Fruit fly (Drosophila melanogaster) whole organism, embryonic: Measurements from ENCODE around the gene CG10663.
A peak's percentile ranks its signal among the peaks of the same experiment; 100 is the strongest.

Source experiments
- BEAF-32 ChIP-seq: fragments of 200-800 bp; sonication (Bioruptor generic); optimal IDR thresholded peaks from 3 replicates; lab custom pipeline; 2017; ENCODE audit warnings: missing biosample characterization, missing genetic modification characterization, mild to moderate bottlenecking, moderate library complexity, missing genetic modification reagents
- CG10462 ChIP-seq: fragments of 200-800 bp; sonication (Bioruptor generic); optimal IDR thresholded peaks from 2 replicates; lab custom pipeline; 2016; ENCODE audit warnings: missing biosample characterization, missing genetic modification characterization
- CG10654 ChIP-seq: fragments of 200-800 bp; sonication (Bioruptor generic); optimal IDR thresholded peaks from 2 replicates; lab custom pipeline; 2016; ENCODE audit warnings: missing biosample characterization, missing genetic modification characterization
- CG11456 ChIP-seq: fragments of 200-800 bp; sonication (Bioruptor generic); IDR thresholded peaks from 3 replicates; pipeline ENCODE4 v1.3.6; 2022; ENCODE audit warnings: missing biosample characterization, missing genetic modification characterization
- CG12391 ChIP-seq: fragments of 200-800 bp; sonication (Bioruptor generic); optimal IDR thresholded peaks from 3 replicates; lab custom pipeline; 2018; ENCODE audit warnings: missing biosample characterization, mild to moderate bottlenecking, missing genetic modification characterization, moderate library complexity
- CG12659 ChIP-seq: fragments of 200-800 bp; sonication (Bioruptor generic); optimal IDR thresholded peaks from 3 replicates; lab custom pipeline; 2017; ENCODE audit warnings: mild to moderate bottlenecking, missing biosample characterization, missing genetic modification reagents, missing genetic modification characterization
- CG13775 ChIP-seq: fragments of 200-800 bp; sonication (Bioruptor generic); optimal IDR thresholded peaks from 3 replicates; lab custom pipeline; 2017; ENCODE audit warnings: missing biosample characterization, mild to moderate bottlenecking, missing genetic modification characterization
- CG14667 ChIP-seq: fragments of 200-800 bp; sonication (Bioruptor generic); IDR thresholded peaks from 2 replicates; pipeline ENCODE4 v1.3.6; 2022; ENCODE audit warnings: missing biosample characterization, missing genetic modification characterization
- CG15073 ChIP-seq: fragments of 200-800 bp; sonication (Bioruptor generic); optimal IDR thresholded peaks from 2 replicates; lab custom pipeline; 2016; ENCODE audit warnings: missing biosample characterization, missing genetic modification characterization
- CG16813 ChIP-seq: fragments of 200-800 bp; sonication (Bioruptor generic); IDR thresholded peaks from 3 replicates; pipeline ENCODE4 v1.3.6; 2022; ENCODE audit warnings: missing biosample characterization, missing genetic modification characterization; ENCODE audit not compliant: partially characterized antibody
- CG17328 ChIP-seq: fragments of 200-800 bp; sonication (Bioruptor generic); IDR thresholded peaks from 2 replicates; pipeline ENCODE4 v1.3.6; 2022; ENCODE audit warnings: missing biosample characterization, missing genetic modification characterization
- CG18262 ChIP-seq: fragments of 200-800 bp; optimal IDR thresholded peaks from 3 replicates; lab custom pipeline; 2019; ENCODE audit warnings: missing biosample characterization, mild to moderate bottlenecking, missing genetic modification characterization, moderate library complexity
- CG2120 ChIP-seq: fragments of 200-800 bp; sonication (Bioruptor generic); optimal IDR thresholded peaks from 3 replicates; lab custom pipeline; 2016; ENCODE audit warnings: missing biosample characterization, missing genetic modification characterization
- CG2199 ChIP-seq: fragments of 200-800 bp; sonication (Bioruptor generic); IDR thresholded peaks from 3 replicates; pipeline ENCODE4 v1.3.6; 2022; ENCODE audit warnings: missing biosample characterization, missing genetic modification characterization
- CG31365 ChIP-seq: fragments of 200-800 bp; sonication (Bioruptor generic); optimal IDR thresholded peaks from 2 replicates; lab custom pipeline; 2018; ENCODE audit warnings: missing biosample characterization, mild to moderate bottlenecking, missing genetic modification characterization
- CG3847 ChIP-seq: fragments of 200-800 bp; sonication (Bioruptor generic); IDR thresholded peaks from 2 replicates; pipeline ENCODE4 v1.3.6; 2022; ENCODE audit warnings: missing biosample characterization, missing genetic modification characterization
- CG4424 ChIP-seq: fragments of 200-800 bp; sonication (Bioruptor generic); optimal IDR thresholded peaks from 3 replicates; lab custom pipeline; 2016; ENCODE audit warnings: missing biosample characterization, missing genetic modification characterization
- CG6272 ChIP-seq: fragments of 200-800 bp; sonication (Bioruptor generic); IDR thresholded peaks from 2 replicates; pipeline ENCODE4 v1.3.6; 2022; ENCODE audit warnings: missing biosample characterization, missing genetic modification characterization
- CG6654 ChIP-seq: fragments of 200-800 bp; sonication (Bioruptor generic); optimal IDR thresholded peaks from 2 replicates; lab custom pipeline; 2017; ENCODE audit warnings: missing biosample characterization, mild to moderate bottlenecking, missing genetic modification characterization
- CG7357 ChIP-seq: fragments of 200-800 bp; sonication (Bioruptor generic); IDR thresholded peaks from 3 replicates; pipeline ENCODE4 v1.3.6; 2022; ENCODE audit warnings: missing biosample characterization, missing genetic modification characterization
- CG7963 ChIP-seq: fragments of 200-800 bp; sonication (Bioruptor generic); IDR thresholded peaks from 3 replicates; pipeline ENCODE4 v1.3.6; 2022; ENCODE audit warnings: missing biosample characterization, missing genetic modification characterization; ENCODE audit not compliant: partially characterized antibody
- CG7987 ChIP-seq: fragments of 200-800 bp; sonication (Bioruptor generic); optimal IDR thresholded peaks from 2 replicates; lab custom pipeline; 2018; ENCODE audit warnings: missing biosample characterization, mild to moderate bottlenecking, missing genetic modification characterization, moderate library complexity
- CHES-1-like ChIP-seq: fragments of 200-800 bp; sonication (Bioruptor generic); optimal IDR thresholded peaks from 2 replicates; lab custom pipeline; 2016; ENCODE audit warnings: missing biosample characterization, missing genetic modification characterization
- CTCF ChIP-seq: fragments of 200-800 bp; sonication (Bioruptor generic); optimal IDR thresholded peaks from 2 replicates; lab custom pipeline; 2017; ENCODE audit warnings: missing biosample characterization, mild to moderate bottlenecking, missing genetic modification characterization, moderate library complexity
- D19A ChIP-seq: fragments of 200-800 bp; optimal IDR thresholded peaks from 3 replicates; lab custom pipeline; 2019; ENCODE audit warnings: missing biosample characterization, mild to moderate bottlenecking, missing genetic modification characterization, moderate library complexity
- Drgx ChIP-seq: fragments of 200-800 bp; sonication (Bioruptor generic); IDR thresholded peaks from 2 replicates; pipeline ENCODE4 v1.3.6; 2022; ENCODE audit warnings: missing biosample characterization, missing genetic modification characterization
- Ets65A ChIP-seq: fragments of 200-800 bp; sonication (Bioruptor generic); peaks from one replicate; lab custom pipeline; 2016; ENCODE audit warnings: missing biosample characterization, missing genetic modification characterization
- Ets97D ChIP-seq: fragments of 200-800 bp; sonication (Bioruptor generic); optimal IDR thresholded peaks from 3 replicates; lab custom pipeline; 2016; ENCODE audit warnings: missing biosample characterization, missing genetic modification characterization
- Hmx ChIP-seq: fragments of 200-800 bp; sonication (Bioruptor generic); optimal IDR thresholded peaks from 2 replicates; lab custom pipeline; 2016; ENCODE audit warnings: missing biosample characterization, missing genetic modification characterization
- Med ChIP-seq: fragments of 200-800 bp; sonication (Bioruptor generic); peaks from one replicate; lab custom pipeline; 2016; ENCODE audit warnings: missing biosample characterization, missing genetic modification characterization, mild to moderate bottlenecking, inconsistent platforms, moderate library complexity
- Mrtf ChIP-seq: fragments of 200-800 bp; sonication (Bioruptor generic); IDR thresholded peaks from 3 replicates; pipeline ENCODE4 v1.3.6; 2022; ENCODE audit warnings: missing biosample characterization, missing genetic modification characterization
- Ptx1 ChIP-seq: fragments of 200-800 bp; sonication (Bioruptor generic); IDR thresholded peaks from 2 replicates; pipeline ENCODE4 v1.3.6; 2022; ENCODE audit warnings: missing biosample characterization, missing genetic modification characterization
- Ravus ChIP-seq: fragments of 200-800 bp; sonication (Bioruptor generic); IDR thresholded peaks from 2 replicates; pipeline ENCODE4 v1.3.6; 2022; ENCODE audit warnings: missing biosample characterization, missing genetic modification characterization
- Rfx ChIP-seq: fragments of 200-800 bp; sonication (Bioruptor generic); IDR thresholded peaks from 2 replicates; pipeline ENCODE4 v1.3.6; 2022; ENCODE audit warnings: missing biosample characterization, missing genetic modification characterization
- Sox100B ChIP-seq: fragments of 200-800 bp; sonication (Bioruptor generic); optimal IDR thresholded peaks from 3 replicates; lab custom pipeline; 2018; ENCODE audit warnings: missing biosample characterization, mild to moderate bottlenecking, missing genetic modification characterization
- amos ChIP-seq: fragments of 200-800 bp; sonication (Bioruptor generic); IDR thresholded peaks from 2 replicates; pipeline ENCODE4 v1.3.6; 2022; ENCODE audit warnings: missing biosample characterization, missing genetic modification characterization; ENCODE audit not compliant: partially characterized antibody
- cad ChIP-seq: fragments of >200 bp; optimal IDR thresholded peaks from 2 replicates; lab custom pipeline; 2017; ENCODE audit warnings: missing biosample characterization, missing genetic modification characterization
- ftz-f1 ChIP-seq: fragments of 200-800 bp; sonication (Bioruptor generic); optimal IDR thresholded peaks from 2 replicates; lab custom pipeline; 2016; ENCODE audit warnings: missing biosample characterization, missing genetic modification characterization
- hth ChIP-seq: fragments of >200 bp; optimal IDR thresholded peaks from 2 replicates; lab custom pipeline; 2017; ENCODE audit warnings: inconsistent platforms
- inv ChIP-seq: fragments of 200-800 bp; sonication (Bioruptor generic); IDR thresholded peaks from 2 replicates; pipeline ENCODE4 v1.3.6; 2022; ENCODE audit warnings: missing biosample characterization, missing genetic modification characterization; ENCODE audit not compliant: partially characterized antibody
- knrl ChIP-seq: fragments of 200-800 bp; sonication (Bioruptor generic); IDR thresholded peaks from 3 replicates; pipeline ENCODE4 v1.3.6; 2022; ENCODE audit warnings: missing biosample characterization, missing genetic modification characterization; ENCODE audit not compliant: partially characterized antibody
- nau ChIP-seq: fragments of 200-800 bp; sonication (Bioruptor generic); optimal IDR thresholded peaks from 3 replicates; lab custom pipeline; 2017; ENCODE audit warnings: missing biosample characterization, mild to moderate bottlenecking, missing genetic modification characterization, missing genetic modification reagents
- peb ChIP-seq: fragments of 200-800 bp; sonication (Bioruptor generic); IDR thresholded peaks from 2 replicates; pipeline ENCODE4 v1.3.6; 2022; ENCODE audit warnings: missing biosample characterization, missing genetic modification characterization
- prd ChIP-seq, 3 experiments: fragments of >200 bp in 2 of 3; fragments of 200-800 bp in 1 of 3; sonication (Bioruptor generic) in 1 of 3; optimal IDR thresholded peaks in 2 of 3; IDR thresholded peaks in 1 of 3; 2 replicates in 2 of 3; 3 replicates in 1 of 3; pipeline versions ENCODE4 v1.3.6 to Lab custom; 2017 to 2022; ENCODE audit warnings: missing biosample characterization in 1 of 3, missing genetic modification characterization in 1 of 3
- pros ChIP-seq: fragments of 200-800 bp; sonication (Bioruptor generic); optimal IDR thresholded peaks from 3 replicates; lab custom pipeline; 2019; ENCODE audit warnings: missing biosample characterization, mild to moderate bottlenecking, missing genetic modification characterization, moderate library complexity
- psq ChIP-seq: fragments of 200-800 bp; sonication (Bioruptor generic); optimal IDR thresholded peaks from 2 replicates; lab custom pipeline; 2017; ENCODE audit warnings: missing biosample characterization, missing genetic modification characterization
- repo ChIP-seq: fragments of 200-800 bp; sonication (Bioruptor generic); optimal IDR thresholded peaks from 2 replicates; lab custom pipeline; 2016; ENCODE audit warnings: missing biosample characterization, missing genetic modification characterization
- sima ChIP-seq: fragments of 200-800 bp; sonication (Bioruptor generic); optimal IDR thresholded peaks from 2 replicates; lab custom pipeline; 2016; ENCODE audit warnings: missing biosample characterization, missing genetic modification characterization
- stwl ChIP-seq: fragments of 200-800 bp; sonication (Bioruptor generic); optimal IDR thresholded peaks from 3 replicates; lab custom pipeline; 2018; ENCODE audit warnings: missing biosample characterization, mild to moderate bottlenecking, missing genetic modification characterization, moderate library complexity
- tap ChIP-seq: fragments of 200-800 bp; optimal IDR thresholded peaks from 3 replicates; lab custom pipeline; 2019; ENCODE audit warnings: missing biosample characterization, mild to moderate bottlenecking, missing genetic modification characterization, moderate library complexity
- zen2 ChIP-seq: fragments of 200-800 bp; sonication (Bioruptor generic); IDR thresholded peaks from 3 replicates; pipeline ENCODE4 v1.3.6; 2022; ENCODE audit warnings: missing biosample characterization, missing genetic modification characterization; ENCODE audit not compliant: partially characterized antibody

Gene CG10663

dm6 chr3L:12478229-12478628 lies 6.6 kb downstream of the CG10663 start:
- TF ChIP-seq CG11456 (no peak), sima (GFP tag; lab: Kevin White, UChicago) (no peak), Ets65A (GFP tag; lab: Kevin White, UChicago) (peak; percentile 63), CG6654 (GFP tag; lab: Kevin White, UChicago) (no peak), CG14667 (GFP tag; lab: Robert Waterston, UW) (no peak), CG2199 (GFP tag; lab: Robert Waterston, UW) (peak; percentile 71; the same call in 1 of the 3 replicates), repo (GFP tag; lab: Kevin White, UChicago) (no peak), pros (no peak), cad (GFP tag; lab: Kevin White, UChicago) (no peak), Sox100B (GFP tag; lab: Kevin White, UChicago) (no peak), CG4424 (no peak), D19A (peak; percentile 67), CG7987 (GFP tag; lab: Kevin White, UChicago) (no peak), CHES-1-like (GFP tag; lab: Kevin White, UChicago) (no peak), Med (peak; percentile 12)
- TF ChIP-seq, all 482 proteins: peak for 4

dm6 chr3L:12471471-12471978 lies 13.3 kb downstream of the CG10663 start, which contains the start of gene CG10616:
Gene CG10616 (plus strand): TSS chr3L:12471728.
- no peak for TF ChIP-seq ftz-f1 (GFP tag; lab: Kevin White, UChicago)
- TF ChIP-seq CG10654 (GFP tag; lab: Kevin White, UChicago) = no peak
- no peak for TF ChIP-seq Ravus (GFP tag; lab: Robert Waterston, UW)
- peak; percentile 86 for TF ChIP-seq CG7963 (GFP tag; lab: Robert Waterston, UW)
- peak; percentile 95 for TF ChIP-seq CG16813 (GFP tag; lab: Robert Waterston, UW)
- TF ChIP-seq CG31365 (tag; lab: Kevin White, UChicago) = no peak
- no peak for TF ChIP-seq tap (tag; lab: Kevin White, UChicago)
- peak; percentile 93 for TF ChIP-seq inv (GFP tag; lab: Robert Waterston, UW)
- no peak for TF ChIP-seq psq (GFP tag; lab: Kevin White, UChicago)
- peak; percentile 94 for TF ChIP-seq knrl (GFP tag; lab: Robert Waterston, UW)
- peak; percentile 66 for TF ChIP-seq Ets97D (GFP tag; lab: Kevin White, UChicago)
- 0 out of 3 replicates have a peak, but pooled peaks have one; percentile 10 for TF ChIP-seq CG7357
- no peak for TF ChIP-seq CTCF
- peak; percentile 22 for TF ChIP-seq CG12659 (GFP tag; lab: Kevin White, UChicago)
- TF ChIP-seq Mrtf (GFP tag; lab: Robert Waterston, UW) = no peak
- TF ChIP-seq Ptx1 (GFP tag; lab: Robert Waterston, UW) = no peak
- TF ChIP-seq CG13775 (GFP tag; lab: Kevin White, UChicago) = no peak
- TF ChIP-seq CG15073 (GFP tag; lab: Kevin White, UChicago) = no peak
- TF ChIP-seq CG12391 (tag; lab: Kevin White, UChicago) = peak; percentile 31
- no peak for TF ChIP-seq CG6272 (GFP tag; lab: Robert Waterston, UW)
- no peak for TF ChIP-seq nau (GFP tag; lab: Kevin White, UChicago)
- TF ChIP-seq Drgx = no peak
- TF ChIP-seq CG18262 = peak; percentile 16
- no peak for TF ChIP-seq Rfx
- TF ChIP-seq CG17328 (GFP tag; lab: Robert Waterston, UW) = no peak
- peak; percentile 86 for TF ChIP-seq amos (GFP tag; lab: Robert Waterston, UW)
- no peak for TF ChIP-seq peb (GFP tag; lab: Robert Waterston, UW)
- peak; percentile 1 for TF ChIP-seq CG2120 (GFP tag; lab: Kevin White, UChicago)
- TF ChIP-seq BEAF-32 (GFP tag; lab: Kevin White, UChicago) = peak; percentile 91
- no peak for TF ChIP-seq Hmx
- TF ChIP-seq zen2 (GFP tag; lab: Robert Waterston, UW) = peak; percentile 92
- no peak for TF ChIP-seq hth
- no peak for TF ChIP-seq CG10462 (GFP tag; lab: Kevin White, UChicago)
- no peak for TF ChIP-seq prd (optimal IDR thresholded peaks at IDR 0.05; lab: Kevin White, UChicago)
- no peak for TF ChIP-seq prd (GFP tag; IDR thresholded peaks at IDR 0.05; lab: Robert Waterston, UW)
- 0 out of 2 replicates have a peak, but pooled peaks have one; percentile 13 for TF ChIP-seq CG3847 (GFP tag; lab: Robert Waterston, UW)
- peak; percentile 85 for TF ChIP-seq stwl (tag; lab: Kevin White, UChicago)
